Fruit fly (Drosophila melanogaster): ENCODE results near the gene CG43145.

CG43145 gene

dm6 chr2L:3737682-3738081, 36.1 kb downstream of the CG43145 start (continued):
- TF ChIP-seq CG3065 (GFP tag; optimal IDR thresholded peaks at IDR 0.05): no peak
- TF ChIP-seq gem (tag; optimal IDR thresholded peaks at IDR 0.05): peak; percentile 21
- TF ChIP-seq CG7839 (tag; optimal IDR thresholded peaks at IDR 0.05): peak; percentile 42
- TF ChIP-seq grau (tag; optimal IDR thresholded peaks at IDR 0.05): peak; percentile 35
- TF ChIP-seq prd (optimal IDR thresholded peaks at IDR 0.05): no peak
- no peak for TF ChIP-seq prd (GFP tag; IDR thresholded peaks at IDR 0.05)
- TF ChIP-seq CG30403 (GFP tag; optimal IDR thresholded peaks at IDR 0.05): peak; percentile 7
- no peak for TF ChIP-seq Aef1 (GFP tag; IDR thresholded peaks at IDR 0.05)
- TF ChIP-seq Ets65A (GFP tag): peak; percentile 15
- peak; percentile 19 for TF ChIP-seq Sox102F (GFP tag; optimal IDR thresholded peaks at IDR 0.05)
- TF ChIP-seq Hmr (GFP tag; optimal IDR thresholded peaks at IDR 0.05): peak; percentile 27
- TF ChIP-seq CG11504 (tag; optimal IDR thresholded peaks at IDR 0.05): peak; percentile 45
- TF ChIP-seq dmrt99B (tag; optimal IDR thresholded peaks at IDR 0.05): peak; percentile 30
- peak; percentile 11 for TF ChIP-seq lab (GFP tag; optimal IDR thresholded peaks at IDR 0.05)
- TF ChIP-seq CG10147 (GFP tag; optimal IDR thresholded peaks at IDR 0.05): peak; percentile 24

DNA sequence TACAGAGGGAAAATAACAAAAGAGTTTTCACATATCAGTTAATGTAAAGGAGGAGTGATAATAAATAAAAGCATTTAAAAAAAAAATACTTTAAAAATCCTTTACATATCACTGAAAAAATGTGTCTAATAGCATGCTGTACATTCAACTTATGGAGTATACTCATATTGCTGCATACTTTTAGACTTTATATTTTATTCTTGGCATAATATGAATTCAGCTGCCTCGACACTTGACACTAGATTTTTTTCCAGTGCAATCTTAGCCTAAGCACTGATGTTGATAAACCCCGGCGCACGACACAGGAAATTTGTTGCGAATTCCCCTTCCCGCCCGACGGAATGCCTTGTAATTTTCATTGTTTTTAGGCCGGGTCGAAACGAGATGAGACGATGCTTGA, 38.8 kb downstream of the CG43145 start:
- TF ChIP-seq Doc2 (GFP tag; IDR thresholded peaks at IDR 0.05) (no peak), CG10267 (tag; optimal IDR thresholded peaks at IDR 0.05) (no peak), HmgZ (tag; optimal IDR thresholded peaks at IDR 0.05) (no peak), dan (GFP tag; IDR thresholded peaks at IDR 0.05) (no peak), Dp (GFP tag; optimal IDR thresholded peaks at IDR 0.05) (no peak), CG2678 (tag; optimal IDR thresholded peaks at IDR 0.05) (peak; percentile 62), CG11456 (GFP tag; IDR thresholded peaks at IDR 0.05) (no peak), tio (GFP tag; optimal IDR thresholded peaks at IDR 0.05) (no peak), CG15514 (GFP tag; optimal IDR thresholded peaks at IDR 0.05) (peak; percentile 26), Dfd (GFP tag; optimal IDR thresholded peaks at IDR 0.05) (no peak), CG17829 (tag; optimal IDR thresholded peaks at IDR 0.05) (no peak), CG12104 (GFP tag; optimal IDR thresholded peaks at IDR 0.05) (no peak), NK7.1 (GFP tag; optimal IDR thresholded peaks at IDR 0.05) (no peak), CG1832 (GFP tag; optimal IDR thresholded peaks at IDR 0.05) (no peak), wdn (GFP tag; IDR thresholded peaks at IDR 0.05) (no peak), Meics (GFP tag; optimal IDR thresholded peaks at IDR 0.05) (peak; percentile 37), sens (GFP tag) (peak; percentile 50), HLH4C (GFP tag; IDR thresholded peaks at IDR 0.05; ENCODE audit: partially characterized antibody) (no peak), Drgx (GFP tag; IDR thresholded peaks at IDR 0.05) (no peak), gro (GFP tag; optimal IDR thresholded peaks at IDR 0.05) (peak; percentile 2), Side (GFP tag; optimal IDR thresholded peaks at IDR 0.05) (no peak), E2f2 (GFP tag; IDR thresholded peaks at IDR 0.05) (no peak), gem (tag; optimal IDR thresholded peaks at IDR 0.05) (peak; percentile 42), Hey (tag; optimal IDR thresholded peaks at IDR 0.05) (no peak), C15 (GFP tag; IDR thresholded peaks at IDR 0.05) (no peak), HLH3B (GFP tag; IDR thresholded peaks at IDR 0.05) (no peak), CG13296 (GFP tag; optimal IDR thresholded peaks at IDR 0.05) (peak; percentile 3), HHEX (GFP tag; optimal IDR thresholded peaks at IDR 0.05) (peak; percentile 6), ems (GFP tag; optimal IDR thresholded peaks at IDR 0.05) (no peak), cg (GFP tag; optimal IDR thresholded peaks at IDR 0.05) (no peak), dpn (GFP tag; optimal IDR thresholded peaks at IDR 0.05) (peak in 1 of 2 experiments; percentile 14), CG7556 (GFP tag; optimal IDR thresholded peaks at IDR 0.05) (peak; percentile 35), Asciz (GFP tag; optimal IDR thresholded peaks at IDR 0.05) (peak; percentile 12), danr (GFP tag; IDR thresholded peaks at IDR 0.05) (no peak), CG30403 (GFP tag; optimal IDR thresholded peaks at IDR 0.05) (peak; percentile 7), lab (GFP tag; optimal IDR thresholded peaks at IDR 0.05) (peak; percentile 62), CG6654 (GFP tag; optimal IDR thresholded peaks at IDR 0.05) (no peak), phol (tag; optimal IDR thresholded peaks at IDR 0.05) (peak; percentile 12)
